Fruit fly (Drosophila melanogaster): ENCODE measurements around the gene Syx8.

Syx8 gene

dm6 chr3L:16602736-16603144 is 15.9 kb upstream of the Syx8 start, which contains the start of gene Arts:
TSS of gene Arts (plus strand) at chr3L:16602851.
- TF ChIP-seq cic (GFP tag; optimal IDR thresholded peaks at IDR 0.05), result no peak
- peak; percentile 26 for TF ChIP-seq tj (GFP tag; optimal IDR thresholded peaks at IDR 0.05)
- peak; percentile 77 for TF ChIP-seq Mnt (GFP tag; optimal IDR thresholded peaks at IDR 0.05)
- peak; percentile 12 for TF ChIP-seq Hr96 (GFP tag; optimal IDR thresholded peaks at IDR 0.05)
- peak; percentile 48 for TF ChIP-seq CG5204 (GFP tag; optimal IDR thresholded peaks at IDR 0.05)
- TF ChIP-seq CG33017 (tag; optimal IDR thresholded peaks at IDR 0.05), result no peak
- peak; percentile 0 for TF ChIP-seq CG1620 (GFP tag; optimal IDR thresholded peaks at IDR 0.05)
- no peak for TF ChIP-seq CG12768 (GFP tag; optimal IDR thresholded peaks at IDR 0.05)
- peak; percentile 38 for TF ChIP-seq CG7101 (tag; optimal IDR thresholded peaks at IDR 0.05)
- peak; percentile 28 for TF ChIP-seq pad (GFP tag; optimal IDR thresholded peaks at IDR 0.05)
- peak; percentile 51 for TF ChIP-seq toe (GFP tag; optimal IDR thresholded peaks at IDR 0.05)
- peak; percentile 67 for TF ChIP-seq CG11617 (GFP tag; optimal IDR thresholded peaks at IDR 0.05)
- TF ChIP-seq bab1 (GFP tag; optimal IDR thresholded peaks at IDR 0.05), result peak; percentile 27
- TF ChIP-seq ovo (GFP tag; optimal IDR thresholded peaks at IDR 0.05), result peak; percentile 17
- peak; percentile 29 for TF ChIP-seq CG7045 (GFP tag; optimal IDR thresholded peaks at IDR 0.05)
- peak; percentile 30 for TF ChIP-seq CG14711 (tag; optimal IDR thresholded peaks at IDR 0.05)
- no peak for TF ChIP-seq kay (GFP tag; ENCODE audit: borderline replicate concordance)
- peak; percentile 22 for TF ChIP-seq Crg-1 (GFP tag; optimal IDR thresholded peaks at IDR 0.05)
- no peak for TF ChIP-seq cnc (optimal IDR thresholded peaks at IDR 0.05)
- TF ChIP-seq Clk (GFP tag; optimal IDR thresholded peaks at IDR 0.05), result no peak

- TF ChIP-seq bab1 (GFP tag; optimal IDR thresholded peaks at IDR 0.05) (no peak), Hr96 (GFP tag; optimal IDR thresholded peaks at IDR 0.05) (no peak), toe (GFP tag; optimal IDR thresholded peaks at IDR 0.05) (no peak), ovo (GFP tag; optimal IDR thresholded peaks at IDR 0.05) (no peak), CG7045 (GFP tag; optimal IDR thresholded peaks at IDR 0.05) (no peak), Mnt (GFP tag; optimal IDR thresholded peaks at IDR 0.05) (no peak), CG12768 (GFP tag; optimal IDR thresholded peaks at IDR 0.05) (no peak), CG11617 (GFP tag; optimal IDR thresholded peaks at IDR 0.05) (no peak), Clk (GFP tag; optimal IDR thresholded peaks at IDR 0.05) (no peak), CG7101 (tag; optimal IDR thresholded peaks at IDR 0.05) (no peak), CG1620 (GFP tag; optimal IDR thresholded peaks at IDR 0.05) (no peak), CG14711 (tag; optimal IDR thresholded peaks at IDR 0.05) (no peak), CG33017 (tag; optimal IDR thresholded peaks at IDR 0.05) (no peak), CG5204 (GFP tag; optimal IDR thresholded peaks at IDR 0.05) (no peak), pad (GFP tag; optimal IDR thresholded peaks at IDR 0.05) (no peak), tj (GFP tag; optimal IDR thresholded peaks at IDR 0.05) (no peak), kay (GFP tag; ENCODE audit: borderline replicate concordance) (no peak), Crg-1 (GFP tag; optimal IDR thresholded peaks at IDR 0.05) (no peak), cic (GFP tag; optimal IDR thresholded peaks at IDR 0.05) (no peak)
Observed at dm6 chr3L:16594922-16595518, 8.2 kb upstream of the Syx8 start, which contains the start of the genes spd-2 and Apl. TSS of gene spd-2 (minus strand) at chr3L:16595014. TSS of gene Apl (plus strand) at chr3L:16595181.

- no peak for TF ChIP-seq Crg-1 (GFP tag; optimal IDR thresholded peaks at IDR 0.05)
- no peak for TF ChIP-seq bab1 (GFP tag; optimal IDR thresholded peaks at IDR 0.05)
Observed at dm6 chr3L:16590860-16591259, 4.0 kb upstream of the Syx8 start, which contains the start of gene tra. TSS of gene tra (minus strand) at chr3L:16591050.

- TF ChIP-seq Crg-1 (GFP tag; optimal IDR thresholded peaks at IDR 0.05) (peak; percentile 70), Mnt (GFP tag; optimal IDR thresholded peaks at IDR 0.05) (peak; percentile 77), CG14711 (tag; optimal IDR thresholded peaks at IDR 0.05) (peak; percentile 70), CG1620 (GFP tag; optimal IDR thresholded peaks at IDR 0.05) (peak; percentile 71), cic (GFP tag; optimal IDR thresholded peaks at IDR 0.05) (peak; percentile 35), toe (GFP tag; optimal IDR thresholded peaks at IDR 0.05) (no peak), CG11617 (GFP tag; optimal IDR thresholded peaks at IDR 0.05) (peak; percentile 64), Clk (GFP tag; optimal IDR thresholded peaks at IDR 0.05) (peak; percentile 20), CG5204 (GFP tag; optimal IDR thresholded peaks at IDR 0.05) (no peak), CG7045 (GFP tag; optimal IDR thresholded peaks at IDR 0.05) (peak; percentile 34), CG7101 (tag; optimal IDR thresholded peaks at IDR 0.05) (peak; percentile 75), pad (GFP tag; optimal IDR thresholded peaks at IDR 0.05) (peak; percentile 55), CG33017 (tag; optimal IDR thresholded peaks at IDR 0.05) (peak; percentile 70), kay (GFP tag; ENCODE audit: borderline replicate concordance) (no peak), Hr96 (GFP tag; optimal IDR thresholded peaks at IDR 0.05) (no peak), bab1 (GFP tag; optimal IDR thresholded peaks at IDR 0.05) (peak; percentile 33), ovo (GFP tag; optimal IDR thresholded peaks at IDR 0.05) (peak; percentile 65), tj (GFP tag; optimal IDR thresholded peaks at IDR 0.05) (peak; percentile 49), CG12768 (GFP tag; optimal IDR thresholded peaks at IDR 0.05) (peak; percentile 35), cnc (optimal IDR thresholded peaks at IDR 0.05) (no peak)
Observed at dm6 chr3L:16587994-16588622, 1.3 kb upstream of the Syx8 start.

- TF ChIP-seq CG33017 (tag; optimal IDR thresholded peaks at IDR 0.05) (peak; percentile 5), cic (GFP tag; optimal IDR thresholded peaks at IDR 0.05) (peak; percentile 47), bab1 (GFP tag; optimal IDR thresholded peaks at IDR 0.05) (peak; percentile 76), CG5204 (GFP tag; optimal IDR thresholded peaks at IDR 0.05) (no peak), Clk (GFP tag; optimal IDR thresholded peaks at IDR 0.05) (no peak), toe (GFP tag; optimal IDR thresholded peaks at IDR 0.05) (no peak), Crg-1 (GFP tag; optimal IDR thresholded peaks at IDR 0.05) (peak; percentile 29), cnc (optimal IDR thresholded peaks at IDR 0.05) (no peak), CG7045 (GFP tag; optimal IDR thresholded peaks at IDR 0.05) (no peak), CG14711 (tag; optimal IDR thresholded peaks at IDR 0.05) (peak; percentile 30), ovo (GFP tag; optimal IDR thresholded peaks at IDR 0.05) (no peak), tj (GFP tag; optimal IDR thresholded peaks at IDR 0.05) (peak; percentile 54), CG1620 (GFP tag; optimal IDR thresholded peaks at IDR 0.05) (peak; percentile 68), Mnt (GFP tag; optimal IDR thresholded peaks at IDR 0.05) (peak; percentile 70), CG7101 (tag; optimal IDR thresholded peaks at IDR 0.05) (peak; percentile 54), CG11617 (GFP tag; optimal IDR thresholded peaks at IDR 0.05) (peak; percentile 48), kay (GFP tag; ENCODE audit: borderline replicate concordance) (no peak), pad (GFP tag; optimal IDR thresholded peaks at IDR 0.05) (no peak)
Observed at dm6 chr3L:16584074-16584578, 2.7 kb downstream of the Syx8 start, which contains the start of gene UQCR-C2. TSS of gene UQCR-C2 (plus strand) at chr3L:16584124.
